Worm (Caenorhabditis elegans) whole organism, L3 larva: Measurements from ENCODE around the gene Y37E11B.7.

Source experiments
- ama-1 ChIP-seq: fragments of 150-350 bp; optimal IDR thresholded peaks from 2 replicates; lab custom pipeline; 2018
- ceh-28 ChIP-seq: fragments of 150-350 bp; optimal IDR thresholded peaks from 2 replicates; lab custom pipeline; 2014; ENCODE audit warnings: missing biosample characterization, missing genetic modification reagents, missing genetic modification characterization
- daf-12 ChIP-seq: fragments of 150-350 bp; optimal IDR thresholded peaks from 2 replicates; lab custom pipeline; 2014; ENCODE audit warnings: missing biosample characterization, missing genetic modification reagents, missing genetic modification characterization
- fos-1 ChIP-seq: fragments of 150-350 bp; optimal IDR thresholded peaks from 2 replicates; lab custom pipeline; 2014; ENCODE audit warnings: missing biosample characterization, missing genetic modification characterization
- jun-1 ChIP-seq: fragments of 150-350 bp; optimal IDR thresholded peaks from 2 replicates; lab custom pipeline; 2014; ENCODE audit warnings: missing biosample characterization, missing genetic modification reagents, missing genetic modification characterization
- nhr-11 ChIP-seq: fragments of 150-350 bp; optimal IDR thresholded peaks from 2 replicates; lab custom pipeline; 2014; ENCODE audit warnings: missing biosample characterization, missing genetic modification characterization
- nhr-12 ChIP-seq: fragments of 150-350 bp; optimal IDR thresholded peaks from 2 replicates; lab custom pipeline; 2014; ENCODE audit warnings: missing biosample characterization, missing genetic modification characterization
- nhr-237 ChIP-seq: fragments of 150-350 bp; optimal IDR thresholded peaks from 2 replicates; lab custom pipeline; 2014; ENCODE audit warnings: missing biosample characterization, missing genetic modification characterization
- nhr-76 ChIP-seq: fragments of 150-350 bp; sonication (generic microtip); optimal IDR thresholded peaks from 5 replicates; lab custom pipeline; 2014; ENCODE audit warnings: missing biosample characterization, missing genetic modification characterization
- pha-4 ChIP-seq: fragments of 150-350 bp; optimal IDR thresholded peaks from 2 replicates; lab custom pipeline; 2014; ENCODE audit warnings: missing biosample characterization, missing genetic modification reagents, missing genetic modification characterization
- sea-2 ChIP-seq: fragments of 150-350 bp; sonication (generic microtip); optimal IDR thresholded peaks from 4 replicates; lab custom pipeline; 2014; ENCODE audit warnings: missing biosample characterization, missing genetic modification reagents, missing genetic modification characterization
- unc-62 ChIP-seq: fragments of 150-350 bp; sonication (generic microtip); optimal IDR thresholded peaks from 4 replicates; lab custom pipeline; 2014; ENCODE audit warnings: missing biosample characterization, missing genetic modification reagents, missing genetic modification characterization
- zag-1 ChIP-seq: fragments of 150-350 bp; optimal IDR thresholded peaks from 2 replicates; lab custom pipeline; 2014; ENCODE audit warnings: missing biosample characterization, missing genetic modification characterization

DNA sequence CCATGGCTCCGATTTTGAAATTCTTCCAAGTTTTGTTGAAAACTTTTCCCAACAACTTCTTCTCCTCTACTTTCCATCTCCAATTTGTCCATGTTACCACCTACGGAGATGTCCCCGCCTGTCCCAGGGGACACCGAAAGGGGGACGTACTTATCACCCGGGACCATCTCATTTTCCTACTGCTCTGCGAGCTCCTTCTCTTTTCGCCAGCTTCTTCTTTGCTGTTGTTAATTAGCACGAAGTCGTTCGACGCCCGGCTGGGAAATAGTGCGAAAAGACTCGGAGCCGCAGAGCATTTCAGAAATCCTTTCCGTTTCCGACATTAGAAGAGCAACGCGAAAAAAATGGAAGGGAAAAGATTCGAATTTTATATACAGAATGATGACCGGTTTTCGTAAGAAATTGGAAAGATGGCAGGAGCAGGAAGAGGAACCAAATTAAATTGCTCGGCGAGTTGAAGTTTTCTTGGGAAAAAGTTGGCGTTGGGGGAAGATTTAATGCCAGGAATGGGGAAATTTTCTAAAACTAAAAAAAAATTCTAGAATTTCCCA lies 21.9 kb upstream of the Y37E11B.7 start:
- TF ChIP-seq nhr-76 (tag; lab: Kevin White, UChicago), result no peak
- TF ChIP-seq pha-4 (tag; lab: Kevin White, UChicago), result no peak
- TF ChIP-seq nhr-12 (tag; lab: Kevin White, UChicago), result no peak
- no peak for TF ChIP-seq unc-62
- TF ChIP-seq nhr-237 (tag; lab: Kevin White, UChicago), result no peak
- no peak for TF ChIP-seq ama-1 (lab: Kevin White, UChicago)
- no peak for TF ChIP-seq zag-1 (tag; lab: Kevin White, UChicago)
- no peak for TF ChIP-seq jun-1 (tag; lab: Kevin White, UChicago)
- TF ChIP-seq nhr-11 (tag; lab: Kevin White, UChicago), result no peak
- no peak for TF ChIP-seq fos-1 (tag; lab: Kevin White, UChicago)
- no peak for TF ChIP-seq daf-12 (tag; lab: Kevin White, UChicago)
- no peak for TF ChIP-seq ceh-28 (tag; lab: Kevin White, UChicago)
- TF ChIP-seq sea-2, result no peak
